Worm (Caenorhabditis elegans) whole organism, L4 larva: Measurements from ENCODE around the gene gpa-4.

Experiments
- ama-1 ChIP-seq: fragments of 150-350 bp; optimal IDR thresholded peaks from 2 replicates; lab custom pipeline; 2014; ENCODE audit warnings: inconsistent platforms, mixed read lengths
- ceh-28 ChIP-seq: fragments of 150-350 bp; optimal IDR thresholded peaks from 2 replicates; lab custom pipeline; 2014; ENCODE audit warnings: missing biosample characterization, missing genetic modification reagents, missing genetic modification characterization
- lin-39 ChIP-seq: fragments of 150-350 bp; optimal IDR thresholded peaks from 2 replicates; lab custom pipeline; 2014; ENCODE audit warnings: missing biosample characterization, missing genetic modification reagents, missing genetic modification characterization
- lsy-2 ChIP-seq, 2 experiments: fragments of 150-350 bp in 1 of 2; sonication (generic microtip) in 1 of 2; optimal IDR thresholded peaks; 2 replicates each; lab custom pipeline; 2014 to 2017; ENCODE audit warnings: missing biosample characterization in 2 of 2, missing genetic modification characterization in 2 of 2
- nhr-76 ChIP-seq: fragments of 150-350 bp; optimal IDR thresholded peaks from 2 replicates; lab custom pipeline; 2014; ENCODE audit warnings: missing biosample characterization, missing genetic modification characterization

- TF ChIP-seq ceh-28 (tag; lab: Kevin White, UChicago) (no peak), nhr-76 (tag; lab: Kevin White, UChicago) (no peak), ama-1 (lab: Kevin White, UChicago) (no peak), lin-39 (tag; lab: Kevin White, UChicago) (no peak), lsy-2 (tag; optimal IDR thresholded peaks at IDR 0.05; lab: Kevin White, UChicago) (no peak)
Measured at ce11 chrIV:425052-425451, 23.6 kb downstream of the gpa-4 start, which contains the start of gene daf-18.
